Comparison of ENCODE assay signal across 4 fruit fly cellular contexts in genomic region chrX:22481860-22482544, dm6.
TF ChIP-seq lines count a peak whose summit lies in the region.

Gene Cp110, plus strand, starts transcription at chrX:22482082.
Gene CG12576, minus strand, starts transcription at chrX:22482357.

- TF ChIP-seq CTCF in whole organism, embryonic (GFP tag; optimal IDR thresholded peaks at IDR 0.05; lab: Kevin White, UChicago): no peak

TF ChIP-seq in whole organism, adult, 20 proteins besides CTCF, POLR2A, EP300 and RAD21:
- peak; percentile 10 for TF ChIP-seq Crg-1 (GFP tag; optimal IDR thresholded peaks at IDR 0.05; lab: Kevin White, UChicago)
- TF ChIP-seq ovo (GFP tag; optimal IDR thresholded peaks at IDR 0.05; lab: Kevin White, UChicago): no peak
- no peak for TF ChIP-seq Hr96 (GFP tag; optimal IDR thresholded peaks at IDR 0.05; lab: Kevin White, UChicago)

TF ChIP-seq in whole organism, embryonic, 481 proteins besides CTCF, POLR2A, EP300 and RAD21 (continues in another document):
- TF ChIP-seq CG7928 (GFP tag; optimal IDR thresholded peaks at IDR 0.05; lab: Kevin White, UChicago): peak; percentile 79
- TF ChIP-seq Ptx1 (GFP tag; IDR thresholded peaks at IDR 0.05; lab: Robert Waterston, UW): no peak
- TF ChIP-seq Dp (GFP tag; optimal IDR thresholded peaks at IDR 0.05; lab: Kevin White, UChicago): peak; percentile 68
- TF ChIP-seq CG30020 (tag; optimal IDR thresholded peaks at IDR 0.05; lab: Kevin White, UChicago): peak; percentile 30
- peak; percentile 56 for TF ChIP-seq Dref (GFP tag; IDR thresholded peaks at IDR 0.05; lab: Robert Waterston, UW)
- TF ChIP-seq CG18599 (GFP tag; optimal IDR thresholded peaks at IDR 0.05; lab: Kevin White, UChicago): no peak
- peak; percentile 33; the same call in 1 of the 2 replicates for TF ChIP-seq amos (GFP tag; IDR thresholded peaks at IDR 0.05; lab: Robert Waterston, UW; ENCODE audit: partially characterized antibody)
- TF ChIP-seq sug (tag; optimal IDR thresholded peaks at IDR 0.05; lab: Kevin White, UChicago): no peak
- peak; percentile 65 for TF ChIP-seq CG9797 (GFP tag; optimal IDR thresholded peaks at IDR 0.05; lab: Kevin White, UChicago)
- peak; percentile 78 for TF ChIP-seq Sry-β (GFP tag; optimal IDR thresholded peaks at IDR 0.05; lab: Kevin White, UChicago)
- peak; percentile 32 for TF ChIP-seq CG14710 (tag; optimal IDR thresholded peaks at IDR 0.05; lab: Kevin White, UChicago)
- peak; percentile 86 for TF ChIP-seq Sin3A (optimal IDR thresholded peaks at IDR 0.05; lab: Kevin White, UChicago)
- peak; percentile 70 for TF ChIP-seq Sry-δ (GFP tag; optimal IDR thresholded peaks at IDR 0.05; lab: Kevin White, UChicago)
- peak; percentile 74 for TF ChIP-seq E2f2 (GFP tag; IDR thresholded peaks at IDR 0.05; lab: Robert Waterston, UW)
- TF ChIP-seq NK7.1 (GFP tag; optimal IDR thresholded peaks at IDR 0.05; lab: Kevin White, UChicago): no peak
- TF ChIP-seq row (GFP tag; IDR thresholded peaks at IDR 0.05; lab: Robert Waterston, UW): peak; percentile 35; the same call in 1 of the 3 replicates
- peak; percentile 60 for TF ChIP-seq scrt (GFP tag; optimal IDR thresholded peaks at IDR 0.05; lab: Kevin White, UChicago)
- TF ChIP-seq crp (GFP tag; optimal IDR thresholded peaks at IDR 0.05; lab: Kevin White, UChicago): peak in 1 of 2 experiments; percentile 76
- peak; percentile 34 for TF ChIP-seq CG1603 (tag; optimal IDR thresholded peaks at IDR 0.05; lab: Kevin White, UChicago)
- peak; percentile 79 for TF ChIP-seq Myb (GFP tag; optimal IDR thresholded peaks at IDR 0.05; lab: Kevin White, UChicago)
- TF ChIP-seq Kr (GFP tag; optimal IDR thresholded peaks at IDR 0.05; lab: Kevin White, UChicago): no peak
- TF ChIP-seq CG16813 (GFP tag; IDR thresholded peaks at IDR 0.05; lab: Robert Waterston, UW; ENCODE audit: partially characterized antibody): 0 out of 3 replicates have a peak, but pooled peaks have one; percentile 42
- TF ChIP-seq CG2116 (GFP tag; optimal IDR thresholded peaks at IDR 0.05; lab: Kevin White, UChicago): peak; percentile 93
- TF ChIP-seq tx (GFP tag; optimal IDR thresholded peaks at IDR 0.05; lab: Kevin White, UChicago): no peak
- TF ChIP-seq peb (GFP tag; IDR thresholded peaks at IDR 0.05; lab: Robert Waterston, UW): no peak
- TF ChIP-seq phol (tag; optimal IDR thresholded peaks at IDR 0.05; lab: Kevin White, UChicago): peak; percentile 6
- TF ChIP-seq Ets97D (GFP tag; optimal IDR thresholded peaks at IDR 0.05; lab: Kevin White, UChicago): peak; percentile 8
- 0 out of 2 replicates have a peak, but pooled peaks have one; percentile 13 for TF ChIP-seq CG13287 (GFP tag; IDR thresholded peaks at IDR 0.05; lab: Robert Waterston, UW; ENCODE audit: partially characterized antibody)

TF ChIP-seq in whole organism, prepupa, 60 proteins besides CTCF, POLR2A, EP300 and RAD21:
- TF ChIP-seq Eip78C (GFP tag; lab: Kevin White, UChicago): peak; percentile 25
- TF ChIP-seq svp (GFP tag; lab: Kevin White, UChicago): no peak
- no peak for TF ChIP-seq Met (GFP tag; optimal IDR thresholded peaks at IDR 0.05; lab: Kevin White, UChicago)
- peak; percentile 19 for TF ChIP-seq CG10631 (GFP tag; optimal IDR thresholded peaks at IDR 0.05; lab: Kevin White, UChicago)

TF ChIP-seq in whole organism, wandering third instar larva, 38 proteins besides CTCF, POLR2A, EP300 and RAD21:
- TF ChIP-seq Rel (GFP tag; optimal IDR thresholded peaks at IDR 0.05; lab: Kevin White, UChicago): no peak
- peak; percentile 50 for TF ChIP-seq Rel (tag; optimal IDR thresholded peaks at IDR 0.05; lab: Kevin White, UChicago)
- no peak for TF ChIP-seq Hnf4 (GFP tag; optimal IDR thresholded peaks at IDR 0.05; lab: Kevin White, UChicago)
- TF ChIP-seq Dif (GFP tag; optimal IDR thresholded peaks at IDR 0.05; lab: Kevin White, UChicago; ENCODE audit: partially characterized antibody): no peak
- no peak for TF ChIP-seq Abd-B (GFP tag; optimal IDR thresholded peaks at IDR 0.05; lab: Kevin White, UChicago)
- TF ChIP-seq tai (GFP tag; optimal IDR thresholded peaks at IDR 0.05; lab: Kevin White, UChicago): no peak
- TF ChIP-seq h (GFP tag; optimal IDR thresholded peaks at IDR 0.05; lab: Kevin White, UChicago): no peak
- TF ChIP-seq dsf (GFP tag; optimal IDR thresholded peaks at IDR 0.05; lab: Kevin White, UChicago; ENCODE audit: borderline replicate concordance): no peak
- no peak for TF ChIP-seq pan (optimal IDR thresholded peaks at IDR 0.05; lab: Kevin White, UChicago)
- TF ChIP-seq Vsx2 (GFP tag; optimal IDR thresholded peaks at IDR 0.05; lab: Kevin White, UChicago; ENCODE audit: partially characterized antibody): no peak
- TF ChIP-seq GATAd (GFP tag; optimal IDR thresholded peaks at IDR 0.05; lab: Kevin White, UChicago): no peak
- TF ChIP-seq CG32264 (GFP tag; optimal IDR thresholded peaks at IDR 0.05; lab: Kevin White, UChicago): no peak
- TF ChIP-seq sage (GFP tag; optimal IDR thresholded peaks at IDR 0.05; lab: Kevin White, UChicago): no peak
- no peak for TF ChIP-seq woc (GFP tag; optimal IDR thresholded peaks at IDR 0.05; lab: Kevin White, UChicago)
- no peak for TF ChIP-seq brk (GFP tag; optimal IDR thresholded peaks at IDR 0.05; lab: Kevin White, UChicago)
- TF ChIP-seq CrebA (GFP tag; optimal IDR thresholded peaks at IDR 0.05; lab: Kevin White, UChicago; ENCODE audit: borderline replicate concordance): no peak
- peak; percentile 10 for TF ChIP-seq rgr (GFP tag; optimal IDR thresholded peaks at IDR 0.05; lab: Kevin White, UChicago)
- TF ChIP-seq foxo (GFP tag; optimal IDR thresholded peaks at IDR 0.05; lab: Kevin White, UChicago): no peak
- TF ChIP-seq lola (GFP tag; optimal IDR thresholded peaks at IDR 0.05; lab: Kevin White, UChicago): no peak
